Fruit fly (Drosophila melanogaster): ENCODE results near the gene mud.

The mud gene

DNA sequence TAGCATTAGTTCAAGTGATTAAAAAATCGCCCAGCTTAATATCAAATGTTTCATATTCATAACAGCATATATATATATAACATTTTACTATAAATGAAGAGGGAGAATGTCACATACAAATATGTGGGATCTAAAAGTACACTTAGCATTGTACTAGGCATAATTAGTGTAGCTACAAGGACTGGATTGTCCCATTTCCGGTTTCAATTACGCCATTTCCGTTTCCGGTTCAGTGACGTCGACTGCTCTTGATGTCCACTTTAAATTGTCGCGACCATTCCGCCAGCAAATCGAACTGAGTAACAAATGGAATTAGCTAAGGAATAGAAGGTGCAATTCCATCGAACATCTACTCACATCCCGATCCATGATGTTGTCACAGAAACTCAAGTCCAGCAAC, 13.1 kb upstream of the mud start (continued):
- TF ChIP-seq CG17328 (GFP tag; IDR thresholded peaks at IDR 0.05): no peak
- no peak for TF ChIP-seq fd64A (GFP tag; optimal IDR thresholded peaks at IDR 0.05)
- no peak for TF ChIP-seq CG31365 (tag; optimal IDR thresholded peaks at IDR 0.05)
- peak; percentile 3 for TF ChIP-seq sens (GFP tag)
- peak; percentile 58 for TF ChIP-seq gcm (GFP tag; optimal IDR thresholded peaks at IDR 0.05)
- TF ChIP-seq CG31441 (GFP tag; IDR thresholded peaks at IDR 0.05): 0 out of 2 replicates have a peak, but pooled peaks have one; percentile 18
- no peak for TF ChIP-seq wor (GFP tag; IDR thresholded peaks at IDR 0.05)
- no peak for TF ChIP-seq CG34422 (GFP tag; IDR thresholded peaks at IDR 0.05)
- TF ChIP-seq CG17385 (GFP tag; optimal IDR thresholded peaks at IDR 0.05): peak; percentile 41
- no peak for TF ChIP-seq kni (GFP tag; optimal IDR thresholded peaks at IDR 0.05)
- TF ChIP-seq Taf1 (GFP tag; IDR thresholded peaks at IDR 0.05): no peak
- no peak for TF ChIP-seq crol (GFP tag; IDR thresholded peaks at IDR 0.05)
- no peak for TF ChIP-seq Sox102F (GFP tag; optimal IDR thresholded peaks at IDR 0.05)
- no peak for TF ChIP-seq Camta (GFP tag; optimal IDR thresholded peaks at IDR 0.05)
- peak; percentile 7 for TF ChIP-seq ac (GFP tag; optimal IDR thresholded peaks at IDR 0.05)
- peak; percentile 22 for TF ChIP-seq CG2202 (tag; optimal IDR thresholded peaks at IDR 0.05)
- no peak for TF ChIP-seq zen2 (GFP tag; IDR thresholded peaks at IDR 0.05; ENCODE audit: partially characterized antibody)
- TF ChIP-seq vnd (GFP tag; IDR thresholded peaks at IDR 0.05; ENCODE audit: partially characterized antibody): no peak
- TF ChIP-seq CG6854 (GFP tag; optimal IDR thresholded peaks at IDR 0.05): no peak
- no peak for TF ChIP-seq CG8359 (GFP tag; optimal IDR thresholded peaks at IDR 0.05; ENCODE audit: borderline replicate concordance)
- no peak for TF ChIP-seq CG17912 (GFP tag; optimal IDR thresholded peaks at IDR 0.05)
- peak; percentile 54; the same call in 2 of the 3 replicates for TF ChIP-seq ci (GFP tag; IDR thresholded peaks at IDR 0.05)
- no peak for TF ChIP-seq ftz-f1 (GFP tag; optimal IDR thresholded peaks at IDR 0.05)
- no peak for TF ChIP-seq GATAe (GFP tag; conservative IDR thresholded peaks at IDR 0.05)
- TF ChIP-seq psq (GFP tag; optimal IDR thresholded peaks at IDR 0.05): no peak
- TF ChIP-seq CG7963 (GFP tag; IDR thresholded peaks at IDR 0.05; ENCODE audit: partially characterized antibody): no peak
- TF ChIP-seq CG12219 (GFP tag; optimal IDR thresholded peaks at IDR 0.05): peak; percentile 25
- no peak for TF ChIP-seq en (GFP tag; optimal IDR thresholded peaks at IDR 0.05)
- no peak for TF ChIP-seq MESR4 (GFP tag; optimal IDR thresholded peaks at IDR 0.05)
- TF ChIP-seq CG31388 (GFP tag; optimal IDR thresholded peaks at IDR 0.05): no peak
- no peak for TF ChIP-seq HLH3B (GFP tag; IDR thresholded peaks at IDR 0.05)
- TF ChIP-seq CG10267 (tag; optimal IDR thresholded peaks at IDR 0.05): no peak
- peak; percentile 49 for TF ChIP-seq CG10431 (GFP tag; optimal IDR thresholded peaks at IDR 0.05)
- peak; percentile 11 for TF ChIP-seq CG34376 (GFP tag; optimal IDR thresholded peaks at IDR 0.05)
- TF ChIP-seq sim (GFP tag; IDR thresholded peaks at IDR 0.05): no peak
- no peak for TF ChIP-seq CG17359 (tag; optimal IDR thresholded peaks at IDR 0.05)
- peak; percentile 74 for TF ChIP-seq wek (GFP tag; optimal IDR thresholded peaks at IDR 0.05)
- no peak for TF ChIP-seq cato (GFP tag; optimal IDR thresholded peaks at IDR 0.05; ENCODE audit: borderline replicate concordance)
- TF ChIP-seq tgo (GFP tag; IDR thresholded peaks at IDR 0.05): no peak
- TF ChIP-seq lola (GFP tag; optimal IDR thresholded peaks at IDR 0.05): no peak
- peak; percentile 30 for TF ChIP-seq CG9437 (GFP tag; optimal IDR thresholded peaks at IDR 0.05)
- no peak for TF ChIP-seq CG6254 (GFP tag; optimal IDR thresholded peaks at IDR 0.05)
- TF ChIP-seq Mes4 (GFP tag; optimal IDR thresholded peaks at IDR 0.05): no peak
- TF ChIP-seq CG10462 (GFP tag; optimal IDR thresholded peaks at IDR 0.05): no peak
- no peak for TF ChIP-seq stc (GFP tag; IDR thresholded peaks at IDR 0.05)
- no peak for TF ChIP-seq CG17829 (tag; optimal IDR thresholded peaks at IDR 0.05)
- peak; percentile 14 for TF ChIP-seq CG2875 (GFP tag; optimal IDR thresholded peaks at IDR 0.05)
- TF ChIP-seq Hr3 (GFP tag; optimal IDR thresholded peaks at IDR 0.05): no peak
- TF ChIP-seq CrebB (tag; optimal IDR thresholded peaks at IDR 0.05): no peak
- no peak for TF ChIP-seq gem (tag; optimal IDR thresholded peaks at IDR 0.05)
- no peak for TF ChIP-seq slou (GFP tag; optimal IDR thresholded peaks at IDR 0.05)

Data from whole organism, embryonic.